Worm (Caenorhabditis elegans): ENCODE measurements around the gene ZK970.8.

The ZK970.8 gene

ce11 chrII:10357468-10358007 is 48.1 kb downstream of the ZK970.8 start, which contains the start of gene C07E3.3:
TSS of gene C07E3.3 (minus strand) at chrII:10357518.
- no peak for TF ChIP-seq bed-1 (GFP tag; IDR thresholded peaks at IDR 0.05)
- no peak for TF ChIP-seq mel-28 (tag; optimal IDR thresholded peaks at IDR 0.05; ENCODE audit: borderline replicate concordance)
- TF ChIP-seq F10E7.11 (tag; optimal IDR thresholded peaks at IDR 0.05): no peak
- no peak for TF ChIP-seq F23B12.7 (tag; optimal IDR thresholded peaks at IDR 0.05; ENCODE audit: insufficient read depth)
- TF ChIP-seq unc-130 (GFP tag; optimal IDR thresholded peaks at IDR 0.05): no peak
- no peak for TF ChIP-seq madf-8 (GFP tag; conservative IDR thresholded peaks at IDR 0.05)
- TF ChIP-seq atf-7 (tag; optimal IDR thresholded peaks at IDR 0.05): no peak
- no peak for TF ChIP-seq B0261.1 (tag; optimal IDR thresholded peaks at IDR 0.05)
- TF ChIP-seq F37B4.10 (GFP tag; IDR thresholded peaks at IDR 0.05): no peak
- no peak for TF ChIP-seq snpc-4 (GFP tag; optimal IDR thresholded peaks at IDR 0.05)
- TF ChIP-seq snpc-4 (tag; optimal IDR thresholded peaks at IDR 0.05): no peak
- TF ChIP-seq athp-1 (tag; optimal IDR thresholded peaks at IDR 0.05): no peak
- no peak for TF ChIP-seq ceh-79 (tag; optimal IDR thresholded peaks at IDR 0.05)
